Fruit fly (Drosophila melanogaster): ENCODE results near the gene CG14434.

CG14434 gene

DNA sequence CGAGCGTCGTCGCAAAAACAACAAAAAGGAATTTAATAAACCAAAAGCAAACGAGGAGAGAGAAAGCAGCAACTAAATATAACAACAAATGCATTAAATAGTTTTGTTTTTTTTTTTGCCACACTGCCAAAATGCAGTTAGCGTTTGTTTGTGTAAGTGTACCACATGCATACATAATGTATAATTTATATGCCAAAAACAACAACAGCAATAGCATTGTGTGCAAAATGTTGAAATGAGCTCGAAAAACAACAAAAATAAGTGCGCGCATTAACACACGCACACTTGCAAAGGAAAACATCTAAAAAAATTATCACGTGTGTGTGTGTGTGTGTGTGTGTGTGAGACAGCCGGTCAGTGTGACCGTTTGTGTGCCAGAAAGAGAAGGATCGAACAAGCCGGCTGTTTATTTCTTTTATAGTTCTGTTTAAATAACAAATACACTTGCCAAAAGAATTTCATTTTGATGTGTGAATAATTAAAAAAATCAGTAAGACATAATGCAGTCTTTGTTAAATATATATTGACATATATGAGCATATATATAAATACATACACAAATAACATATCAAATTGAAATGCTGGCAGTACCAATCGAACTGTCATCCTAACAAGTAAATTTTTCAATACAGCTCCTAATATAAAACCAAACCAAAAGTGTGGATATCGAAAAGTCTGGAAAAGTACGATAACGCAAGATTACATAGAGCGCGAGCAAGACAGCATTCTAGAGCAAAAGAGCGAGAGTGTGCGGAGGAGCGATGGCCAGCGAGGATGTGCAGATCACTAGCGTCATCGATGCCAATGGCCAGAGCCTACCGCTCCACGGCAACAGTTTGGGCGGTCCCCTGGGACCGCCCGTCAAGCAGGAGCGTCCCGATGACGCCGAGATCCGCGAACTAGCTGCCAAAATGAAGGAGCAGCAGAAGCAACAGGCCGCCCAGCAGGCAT lies 1.9 kb upstream of the CG14434 start (continued):
- peak; percentile 24 for TF ChIP-seq CG9797 (GFP tag; optimal IDR thresholded peaks at IDR 0.05)
- TF ChIP-seq CG15601 (tag; optimal IDR thresholded peaks at IDR 0.05): no peak

- no peak for TF ChIP-seq Dll (GFP tag; IDR thresholded peaks at IDR 0.05; ENCODE audit: partially characterized antibody)
- no peak for TF ChIP-seq CG30431 (GFP tag; optimal IDR thresholded peaks at IDR 0.05)
- peak; percentile 9 for TF ChIP-seq CrebB (tag; optimal IDR thresholded peaks at IDR 0.05)
- TF ChIP-seq tll (GFP tag; optimal IDR thresholded peaks at IDR 0.05): peak in 1 of 2 experiments; percentile 5
- TF ChIP-seq Hey (tag; optimal IDR thresholded peaks at IDR 0.05): no peak
- TF ChIP-seq CG12659 (GFP tag; optimal IDR thresholded peaks at IDR 0.05): peak; percentile 27
- TF ChIP-seq CG12769 (tag; optimal IDR thresholded peaks at IDR 0.05): no peak
- no peak for TF ChIP-seq CG8290 (GFP tag; optimal IDR thresholded peaks at IDR 0.05)
- TF ChIP-seq CG8290 (tag; optimal IDR thresholded peaks at IDR 0.05): peak in 1 of 2 experiments; percentile 48
- TF ChIP-seq zfh1 (GFP tag; IDR thresholded peaks at IDR 0.05): peak; percentile 40; the same call in 1 of the 3 replicates
- peak; percentile 75 for TF ChIP-seq pros (GFP tag; optimal IDR thresholded peaks at IDR 0.05)
- TF ChIP-seq CG30403 (GFP tag; optimal IDR thresholded peaks at IDR 0.05): no peak
- peak; percentile 45 for TF ChIP-seq Asciz (GFP tag; optimal IDR thresholded peaks at IDR 0.05)
- 0 out of 2 replicates have a peak, but pooled peaks have one; percentile 12 for TF ChIP-seq unc-4 (GFP tag; IDR thresholded peaks at IDR 0.05; ENCODE audit: partially characterized antibody)
- 0 out of 3 replicates have a peak, but pooled peaks have one; percentile 26 for TF ChIP-seq sr (GFP tag; IDR thresholded peaks at IDR 0.05)
- TF ChIP-seq lov (optimal IDR thresholded peaks at IDR 0.05): no peak
- TF ChIP-seq lov (GFP tag; IDR thresholded peaks at IDR 0.05): peak; percentile 67; the same call in 1 of the 3 replicates
- TF ChIP-seq bsh (GFP tag; optimal IDR thresholded peaks at IDR 0.05): peak in 1 of 2 experiments; percentile 27
- no peak for TF ChIP-seq ind (GFP tag; optimal IDR thresholded peaks at IDR 0.05)
- TF ChIP-seq pita (GFP tag; optimal IDR thresholded peaks at IDR 0.05): no peak
- peak; percentile 6; the same call in 1 of the 2 replicates for TF ChIP-seq seq (GFP tag; IDR thresholded peaks at IDR 0.05)
- TF ChIP-seq Drgx (GFP tag; IDR thresholded peaks at IDR 0.05): peak; percentile 49
- peak; percentile 87 for TF ChIP-seq psq (GFP tag; optimal IDR thresholded peaks at IDR 0.05)
- 0 out of 3 replicates have a peak, but pooled peaks have one; percentile 22 for TF ChIP-seq CG2889 (GFP tag; IDR thresholded peaks at IDR 0.05)
- TF ChIP-seq CG7556 (GFP tag; optimal IDR thresholded peaks at IDR 0.05): peak; percentile 93
- peak; percentile 19 for TF ChIP-seq scrt (GFP tag; optimal IDR thresholded peaks at IDR 0.05)
- TF ChIP-seq B-H1 (GFP tag; IDR thresholded peaks at IDR 0.05): no peak
- 0 out of 2 replicates have a peak, but pooled peaks have one; percentile 16 for TF ChIP-seq sob (GFP tag; IDR thresholded peaks at IDR 0.05)
- TF ChIP-seq CG1832 (GFP tag; optimal IDR thresholded peaks at IDR 0.05): peak; percentile 30
- TF ChIP-seq Rfx (GFP tag; IDR thresholded peaks at IDR 0.05): peak; percentile 44; the same call in 1 of the 2 replicates
- peak; percentile 98 for TF ChIP-seq chinmo (GFP tag; IDR thresholded peaks at IDR 0.05; ENCODE audit: partially characterized antibody)
- TF ChIP-seq lbe (GFP tag; optimal IDR thresholded peaks at IDR 0.05): no peak
- peak; percentile 66; the same call in 1 of the 3 replicates for TF ChIP-seq CG34422 (GFP tag; IDR thresholded peaks at IDR 0.05)
- TF ChIP-seq sens-2 (GFP tag; IDR thresholded peaks at IDR 0.05): peak; percentile 40; the same call in 1 of the 2 replicates
- peak; percentile 45; the same call in 1 of the 3 replicates for TF ChIP-seq CG2199 (GFP tag; IDR thresholded peaks at IDR 0.05)
- TF ChIP-seq kni (GFP tag; optimal IDR thresholded peaks at IDR 0.05): peak; percentile 33
- peak; percentile 92 for TF ChIP-seq CG4360 (GFP tag; IDR thresholded peaks at IDR 0.05)
- no peak for TF ChIP-seq wdn (GFP tag; IDR thresholded peaks at IDR 0.05)
- no peak for TF ChIP-seq pan (optimal IDR thresholded peaks at IDR 0.05)
- peak in 1 of 2 experiments; percentile 17 for TF ChIP-seq pan (GFP tag; optimal IDR thresholded peaks at IDR 0.05 in 1 of 2, IDR thresholded peaks at IDR 0.05 in 1 of 2)
- peak; percentile 77 for TF ChIP-seq Jarid2 (GFP tag; optimal IDR thresholded peaks at IDR 0.05)
- 0 out of 3 replicates have a peak, but pooled peaks have one; percentile 43 for TF ChIP-seq CG11456 (GFP tag; IDR thresholded peaks at IDR 0.05)
- TF ChIP-seq CG12104 (GFP tag; optimal IDR thresholded peaks at IDR 0.05): no peak
Observed at dm6 chrX:6868024-6868628, 1.1 kb upstream of the CG14434 start.
